Comparison of ENCODE assay signal across 4 worm cellular contexts in genomic region chrV:5693595-5693994, ce11.
TF ChIP-seq lines count a peak whose summit lies in the region.

No protein-coding gene starts in this region.

TF ChIP-seq in whole organism, L1 larva, 84 proteins besides CTCF, POLR2A, EP300 and RAD21 (continues in another document):
- no peak for TF ChIP-seq nhr-11 (tag; optimal IDR thresholded peaks at IDR 0.05; lab: Kevin White, UChicago)
- peak; percentile 77 for TF ChIP-seq nhr-20 (tag; optimal IDR thresholded peaks at IDR 0.05; lab: Kevin White, UChicago)
- TF ChIP-seq unc-130 (tag; optimal IDR thresholded peaks at IDR 0.05; lab: Kevin White, UChicago) = peak; percentile 79
- TF ChIP-seq nhr-90 (tag; optimal IDR thresholded peaks at IDR 0.05; lab: Kevin White, UChicago; ENCODE audit: poor library complexity) = peak; percentile 56
- TF ChIP-seq lin-14 (GFP tag; optimal IDR thresholded peaks at IDR 0.05; lab: Kevin White, UChicago) = peak; percentile 70
- peak in 1 of 2 experiments; percentile 38 for TF ChIP-seq lsy-2 (tag; optimal IDR thresholded peaks at IDR 0.05; lab: Kevin White, UChicago)
- peak; percentile 65 for TF ChIP-seq nhr-71 (tag; optimal IDR thresholded peaks at IDR 0.05; lab: Kevin White, UChicago)
- no peak for TF ChIP-seq alr-1 (tag; optimal IDR thresholded peaks at IDR 0.05; lab: Kevin White, UChicago; ENCODE audit: borderline replicate concordance)
- peak; percentile 51 for TF ChIP-seq nhr-19 (GFP tag; conservative IDR thresholded peaks at IDR 0.05; lab: Robert Waterston, UW)
- TF ChIP-seq dsc-1 (tag; optimal IDR thresholded peaks at IDR 0.05; lab: Kevin White, UChicago) = no peak
- no peak for TF ChIP-seq snpc-4 (tag; optimal IDR thresholded peaks at IDR 0.05; lab: Kevin White, UChicago)
- TF ChIP-seq ztf-11 (tag; optimal IDR thresholded peaks at IDR 0.05; lab: Kevin White, UChicago) = no peak
- no peak for TF ChIP-seq zag-1 (tag; optimal IDR thresholded peaks at IDR 0.05; lab: Kevin White, UChicago)
- no peak for TF ChIP-seq pqm-1 (tag; optimal IDR thresholded peaks at IDR 0.05; lab: Kevin White, UChicago)
- TF ChIP-seq nhr-47 (tag; optimal IDR thresholded peaks at IDR 0.05; lab: Kevin White, UChicago) = peak; percentile 15
- peak; percentile 88 for TF ChIP-seq blmp-1 (tag; optimal IDR thresholded peaks at IDR 0.05; lab: Kevin White, UChicago)
- no peak for TF ChIP-seq hpl-2 (GFP tag; optimal IDR thresholded peaks at IDR 0.05; lab: Kevin White, UChicago)
- TF ChIP-seq mep-1 (tag; optimal IDR thresholded peaks at IDR 0.05; lab: Kevin White, UChicago) = no peak
- TF ChIP-seq fkh-10 (GFP tag; optimal IDR thresholded peaks at IDR 0.05; lab: Kevin White, UChicago) = no peak
- TF ChIP-seq nhr-85 (tag; lab: Kevin White, UChicago) = peak; percentile 94
- peak; percentile 59 for TF ChIP-seq grh-1 (GFP tag; IDR thresholded peaks at IDR 0.05; lab: Robert Waterston, UW)
- no peak for TF ChIP-seq dpl-1 (GFP tag; optimal IDR thresholded peaks at IDR 0.05; lab: Kevin White, UChicago)
- no peak for TF ChIP-seq nhr-76 (tag; optimal IDR thresholded peaks at IDR 0.05; lab: Kevin White, UChicago)

TF ChIP-seq in whole organism, L2 larva, 48 proteins besides CTCF, POLR2A, EP300 and RAD21:
- TF ChIP-seq ztf-4 (tag; optimal IDR thresholded peaks at IDR 0.05; lab: Kevin White, UChicago) (no peak), nhr-21 (tag; optimal IDR thresholded peaks at IDR 0.05; lab: Kevin White, UChicago) (peak; percentile 78), nhr-129 (tag; optimal IDR thresholded peaks at IDR 0.05; lab: Kevin White, UChicago) (peak; percentile 26), gmeb-1 (tag; optimal IDR thresholded peaks at IDR 0.05; lab: Kevin White, UChicago) (peak; percentile 22), peb-1 (tag; optimal IDR thresholded peaks at IDR 0.05; lab: Kevin White, UChicago) (no peak), Y55F3AM.14 (GFP tag; optimal IDR thresholded peaks at IDR 0.05; lab: Kevin White, UChicago) (no peak), alr-1 (tag; optimal IDR thresholded peaks at IDR 0.05; lab: Kevin White, UChicago) (no peak), nhr-25 (tag; optimal IDR thresholded peaks at IDR 0.05; lab: Kevin White, UChicago) (peak; percentile 48), sma-9 (GFP tag; optimal IDR thresholded peaks at IDR 0.05; lab: Kevin White, UChicago) (peak; percentile 46), sma-9 (tag; optimal IDR thresholded peaks at IDR 0.05; lab: Kevin White, UChicago) (no peak), mbf-1 (tag; optimal IDR thresholded peaks at IDR 0.05; lab: Kevin White, UChicago) (no peak), unc-55 (GFP tag; optimal IDR thresholded peaks at IDR 0.05; lab: Kevin White, UChicago) (no peak), sma-3 (GFP tag; optimal IDR thresholded peaks at IDR 0.05; lab: Kevin White, UChicago) (peak; percentile 38)

TF ChIP-seq in whole organism, L3 larva, 47 proteins besides CTCF, POLR2A, EP300 and RAD21:
- TF ChIP-seq mml-1 (tag; optimal IDR thresholded peaks at IDR 0.05; lab: Kevin White, UChicago) (no peak), nhr-25 (tag; optimal IDR thresholded peaks at IDR 0.05; lab: Kevin White, UChicago) (peak; percentile 68), nhr-12 (tag; optimal IDR thresholded peaks at IDR 0.05; lab: Kevin White, UChicago) (no peak), nhr-43 (tag; optimal IDR thresholded peaks at IDR 0.05; lab: Kevin White, UChicago; ENCODE audit: poor library complexity, severe bottlenecking) (peak; percentile 83), pqm-1 (tag; optimal IDR thresholded peaks at IDR 0.05; lab: Kevin White, UChicago) (no peak), pha-4 (tag; optimal IDR thresholded peaks at IDR 0.05; lab: Kevin White, UChicago) (no peak), ceh-82 (tag; optimal IDR thresholded peaks at IDR 0.05; lab: Kevin White, UChicago) (no peak)

TF ChIP-seq in whole organism, L4 larva, 104 proteins besides CTCF, POLR2A, EP300 and RAD21:
- TF ChIP-seq ceh-44 (GFP tag; IDR thresholded peaks at IDR 0.05; lab: Robert Waterston, UW) = no peak
- TF ChIP-seq dmd-6 (GFP tag; IDR thresholded peaks at IDR 0.05; lab: Robert Waterston, UW) = no peak
- TF ChIP-seq T20F7.1 (GFP tag; optimal IDR thresholded peaks at IDR 0.05; lab: Kevin White, UChicago) = no peak
- TF ChIP-seq mdl-1 (tag; optimal IDR thresholded peaks at IDR 0.05; lab: Kevin White, UChicago) = peak in 1 of 2 experiments; percentile 4
- no peak for TF ChIP-seq unc-39 (tag; optimal IDR thresholded peaks at IDR 0.05; lab: Kevin White, UChicago)
- TF ChIP-seq madf-5 (GFP tag; IDR thresholded peaks at IDR 0.05; lab: Robert Waterston, UW) = no peak
- TF ChIP-seq unc-62 (GFP tag; optimal IDR thresholded peaks at IDR 0.05 in 1 of 2; lab: Kevin White, UChicago) = peak in 1 of 2 experiments; percentile 72
- TF ChIP-seq unc-62 (tag; optimal IDR thresholded peaks at IDR 0.05; lab: Kevin White, UChicago) = no peak
- peak; percentile 36 for TF ChIP-seq hlh-11 (tag; optimal IDR thresholded peaks at IDR 0.05; lab: Kevin White, UChicago)

Comparison
In these comparisons a context has a peak if more than half of its experiments do, and no peak if none do; other contexts are left out.
1. Of the 29 proteins assayed by ChIP-seq in both whole organism, L4 larva and whole organism, L1 larva: peak only in whole organism, L4 larva: none; only in whole organism, L1 larva: unc-130; in both: none; in neither: 25; mixed calls (peak in some experiments, not most) for 3.